Worm (Caenorhabditis elegans): ENCODE measurements around the gene clec-40.

- TF ChIP-seq flt-1 (GFP tag; IDR thresholded peaks at IDR 0.05), result no peak
- TF ChIP-seq med-1 (GFP tag; optimal IDR thresholded peaks at IDR 0.05; ENCODE audit: insufficient read depth), result no peak
- TF ChIP-seq ztf-23 (GFP tag; IDR thresholded peaks at IDR 0.05), result no peak
- no peak for TF ChIP-seq tab-1 (GFP tag; IDR thresholded peaks at IDR 0.05)
- TF ChIP-seq cog-1 (tag; optimal IDR thresholded peaks at IDR 0.05), result no peak
- no peak for TF ChIP-seq T22C8.4 (GFP tag; IDR thresholded peaks at IDR 0.05)
- no peak for TF ChIP-seq ref-1 (GFP tag; conservative IDR thresholded peaks at IDR 0.05)
- no peak for TF ChIP-seq ztf-29 (GFP tag; IDR thresholded peaks at IDR 0.05)
- no peak for TF ChIP-seq klf-2 (GFP tag; conservative IDR thresholded peaks at IDR 0.05)
Observed at ce11 chrV:16848498-16848897, 7.6 kb upstream of the clec-40 start, which contains the start of the genes clec-36 and clec-26.

Measured in whole organism, midembryonic.